Worm (Caenorhabditis elegans) whole organism, L2 larva: ENCODE measurements around the gene arp-11.

Experiments used
- C34F6.9 ChIP-seq: fragments of 150-350 bp; optimal IDR thresholded peaks from 2 replicates; lab custom pipeline; 2014; ENCODE audit warnings: missing biosample characterization, missing genetic modification characterization
- F13H6.1 ChIP-seq: sonication (generic microtip); optimal IDR thresholded peaks from 2 replicates; lab custom pipeline; 2016; ENCODE audit warnings: missing genetic modification characterization, missing compliant biosample characterization
- Y55F3AM.14 ChIP-seq: fragments of 200-800 bp; sonication (Bioruptor generic); optimal IDR thresholded peaks from 2 replicates; lab custom pipeline; 2018; ENCODE audit warnings: mild to moderate bottlenecking, missing genetic modification characterization, missing compliant biosample characterization
- ZK546.5 ChIP-seq: sonication (generic microtip); optimal IDR thresholded peaks from 2 replicates; lab custom pipeline; 2017; ENCODE audit warnings: missing biosample characterization, missing genetic modification characterization
- alr-1 ChIP-seq: fragments of 150-350 bp; optimal IDR thresholded peaks from 2 replicates; lab custom pipeline; 2014; ENCODE audit warnings: missing biosample characterization, missing genetic modification characterization
- aly-2 ChIP-seq: fragments of 150-350 bp; optimal IDR thresholded peaks from 2 replicates; lab custom pipeline; 2014; ENCODE audit warnings: missing biosample characterization, missing genetic modification characterization
- ama-1 ChIP-seq: fragments of 150-350 bp; optimal IDR thresholded peaks from 2 replicates; lab custom pipeline; 2018; ENCODE audit warnings: inconsistent platforms
- ceh-16 ChIP-seq: fragments of 150-350 bp; optimal IDR thresholded peaks from 2 replicates; lab custom pipeline; 2014; ENCODE audit warnings: missing biosample characterization, missing genetic modification characterization
- ceh-82 ChIP-seq: fragments of 150-350 bp; optimal IDR thresholded peaks from 2 replicates; lab custom pipeline; 2014; ENCODE audit warnings: missing biosample characterization, missing genetic modification characterization
- dmd-4 ChIP-seq: sonication (generic microtip); optimal IDR thresholded peaks from 2 replicates; lab custom pipeline; 2017; ENCODE audit warnings: missing biosample characterization, missing genetic modification characterization
- elt-1 ChIP-seq: fragments of 150-350 bp; optimal IDR thresholded peaks from 2 replicates; lab custom pipeline; 2014; ENCODE audit warnings: missing biosample characterization, missing genetic modification characterization
- fos-1 ChIP-seq: fragments of 150-350 bp; optimal IDR thresholded peaks from 2 replicates; lab custom pipeline; 2014; ENCODE audit warnings: missing biosample characterization, missing genetic modification characterization
- gmeb-1 ChIP-seq: fragments of 150-350 bp; optimal IDR thresholded peaks from 2 replicates; lab custom pipeline; 2014; ENCODE audit warnings: missing biosample characterization, missing genetic modification characterization
- lin-11 ChIP-seq: fragments of 150-350 bp; sonication (generic microtip); optimal IDR thresholded peaks from 2 replicates; lab custom pipeline; 2014; ENCODE audit warnings: missing biosample characterization, missing genetic modification characterization, inconsistent platforms, mixed read lengths
- lin-13 ChIP-seq: fragments of 150-350 bp; optimal IDR thresholded peaks from 2 replicates; lab custom pipeline; 2014; ENCODE audit warnings: missing biosample characterization, missing genetic modification reagents, missing genetic modification characterization
- lsy-2 ChIP-seq, 2 experiments: fragments of 150-350 bp in 1 of 2; sonication (generic microtip) in 1 of 2; optimal IDR thresholded peaks; 2 replicates each; lab custom pipeline; 2014 to 2017; ENCODE audit warnings: missing biosample characterization in 2 of 2, missing genetic modification characterization in 2 of 2
- mab-5 ChIP-seq: fragments of 150-350 bp; optimal IDR thresholded peaks from 2 replicates; lab custom pipeline; 2014; ENCODE audit warnings: missing biosample characterization, missing genetic modification characterization
- mbf-1 ChIP-seq: sonication (generic microtip); optimal IDR thresholded peaks from 2 replicates; lab custom pipeline; 2017; ENCODE audit warnings: missing biosample characterization, missing genetic modification characterization
- mdl-1 ChIP-seq, 2 experiments: fragments of 150-350 bp in 1 of 2; sonication (generic microtip) in 1 of 2; optimal IDR thresholded peaks; 2 replicates each; lab custom pipeline; 2017; ENCODE audit warnings: missing biosample characterization in 2 of 2, missing genetic modification characterization in 2 of 2
- nhr-10 ChIP-seq: sonication (generic microtip); optimal IDR thresholded peaks from 2 replicates; lab custom pipeline; 2017; ENCODE audit warnings: missing biosample characterization, missing genetic modification characterization
- nhr-12 ChIP-seq: fragments of 150-350 bp; optimal IDR thresholded peaks from 2 replicates; lab custom pipeline; 2014; ENCODE audit warnings: missing biosample characterization, missing genetic modification characterization
- nhr-129 ChIP-seq: fragments of 150-350 bp; optimal IDR thresholded peaks from 2 replicates; lab custom pipeline; 2014; ENCODE audit warnings: missing biosample characterization, missing genetic modification characterization
- nhr-237 ChIP-seq: fragments of 150-350 bp; optimal IDR thresholded peaks from 2 replicates; lab custom pipeline; 2014; ENCODE audit warnings: missing biosample characterization, missing genetic modification characterization
- nhr-77 ChIP-seq: fragments of 150-350 bp; optimal IDR thresholded peaks from 2 replicates; lab custom pipeline; 2014; ENCODE audit warnings: missing biosample characterization, missing genetic modification characterization
- peb-1 ChIP-seq: fragments of 150-350 bp; optimal IDR thresholded peaks from 2 replicates; lab custom pipeline; 2014; ENCODE audit warnings: missing biosample characterization, missing genetic modification characterization
- skn-1 ChIP-seq: sonication (generic microtip); optimal IDR thresholded peaks from 2 replicates; lab custom pipeline; 2017; ENCODE audit warnings: missing biosample characterization, missing genetic modification characterization
- sma-3 ChIP-seq: sonication (generic microtip); optimal IDR thresholded peaks from 2 replicates; lab custom pipeline; 2016; ENCODE audit warnings: missing genetic modification reagents, missing genetic modification characterization, missing compliant biosample characterization
- snpc-4 ChIP-seq: fragments of 150-350 bp; optimal IDR thresholded peaks from 2 replicates; lab custom pipeline; 2014; ENCODE audit warnings: missing biosample characterization, missing genetic modification characterization
- unc-39 ChIP-seq: fragments of 150-350 bp; optimal IDR thresholded peaks from 2 replicates; lab custom pipeline; 2014; ENCODE audit warnings: missing biosample characterization, missing genetic modification characterization
- unc-55 ChIP-seq: fragments of 150-350 bp; sonication (generic microtip); optimal IDR thresholded peaks from 3 replicates; lab custom pipeline; 2014; ENCODE audit warnings: missing biosample characterization, missing genetic modification reagents, missing genetic modification characterization
- unc-62 ChIP-seq: fragments of 150-350 bp; optimal IDR thresholded peaks from 2 replicates; lab custom pipeline; 2014; ENCODE audit warnings: missing biosample characterization, missing genetic modification reagents, missing genetic modification characterization
- ztf-1 ChIP-seq: fragments of 200-800 bp; sonication (Bioruptor generic); conservative IDR thresholded peaks from 2 replicates; pipeline ENCODE4 v1.3.6; 2022; ENCODE audit warnings: missing genetic modification characterization, missing compliant biosample characterization
- ztf-11 ChIP-seq: sonication (generic microtip); optimal IDR thresholded peaks from 2 replicates; lab custom pipeline; 2017; ENCODE audit warnings: missing biosample characterization, missing genetic modification characterization
- ztf-4 ChIP-seq: fragments of 150-350 bp; optimal IDR thresholded peaks from 2 replicates; lab custom pipeline; 2014; ENCODE audit warnings: missing biosample characterization, missing genetic modification characterization

arp-11 gene

ce11 chrIV:7870451-7870850, 31.6 kb downstream of the arp-11 start, which contains the start of gene T06C10.3:
Gene T06C10.3 (plus strand): TSS chrIV:7870751.
- TF ChIP-seq peb-1 (tag; lab: Kevin White, UChicago) (no peak), skn-1 (tag; lab: Kevin White, UChicago) (no peak), fos-1 (no peak), snpc-4 (tag; lab: Kevin White, UChicago) (no peak), Y55F3AM.14 (GFP tag; lab: Kevin White, UChicago) (no peak), alr-1 (tag; lab: Kevin White, UChicago) (no peak), mbf-1 (tag; lab: Kevin White, UChicago) (no peak), unc-55 (no peak), ztf-11 (tag; lab: Kevin White, UChicago) (no peak)

- TF ChIP-seq ama-1 (no peak), aly-2 (tag; lab: Kevin White, UChicago) (no peak), dmd-4 (tag; lab: Kevin White, UChicago) (no peak), mbf-1 (tag; lab: Kevin White, UChicago) (no peak), unc-55 (no peak), nhr-12 (tag; lab: Kevin White, UChicago) (no peak), Y55F3AM.14 (GFP tag; lab: Kevin White, UChicago) (no peak), peb-1 (tag; lab: Kevin White, UChicago) (no peak), elt-1 (tag; lab: Kevin White, UChicago) (no peak), nhr-237 (tag; lab: Kevin White, UChicago) (no peak), mdl-1 (tag; optimal IDR thresholded peaks at IDR 0.05; lab: Kevin White, UChicago) (no peak), lsy-2 (tag; optimal IDR thresholded peaks at IDR 0.05; lab: Kevin White, UChicago) (no peak), ztf-4 (tag; lab: Kevin White, UChicago) (no peak), lin-13 (GFP tag; lab: Kevin White, UChicago) (no peak), nhr-129 (tag; lab: Kevin White, UChicago) (no peak), lin-11 (tag; lab: Kevin White, UChicago) (no peak), sma-3 (GFP tag; lab: Kevin White, UChicago) (no peak)
Observed at ce11 chrIV:7868607-7869006, 33.5 kb downstream of the arp-11 start, which contains the start of gene flp-10. Gene flp-10 (plus strand): TSS chrIV:7868907.

- TF ChIP-seq nhr-237 (tag; lab: Kevin White, UChicago) = no peak
- no peak for TF ChIP-seq mab-5
- TF ChIP-seq nhr-129 (tag; lab: Kevin White, UChicago) = no peak
- no peak for TF ChIP-seq C34F6.9 (tag; lab: Kevin White, UChicago)
- TF ChIP-seq ceh-16 (tag; lab: Kevin White, UChicago) = no peak
- TF ChIP-seq unc-62 = no peak
- TF ChIP-seq nhr-10 (tag; lab: Kevin White, UChicago) = no peak
- TF ChIP-seq, all 48 proteins: peak for 0
Observed at ce11 chrIV:7851291-7851690, 50.8 kb downstream of the arp-11 start.

- TF ChIP-seq lsy-2 (tag; optimal IDR thresholded peaks at IDR 0.05; lab: Kevin White, UChicago) = no peak
- TF ChIP-seq unc-62 = no peak
- no peak for TF ChIP-seq ztf-1
- TF ChIP-seq lin-13 (GFP tag; lab: Kevin White, UChicago) = no peak
- no peak for TF ChIP-seq unc-39 (tag; lab: Kevin White, UChicago)
- TF ChIP-seq nhr-237 (tag; lab: Kevin White, UChicago) = no peak
- TF ChIP-seq peb-1 (tag; lab: Kevin White, UChicago) = no peak
- no peak for TF ChIP-seq F13H6.1 (tag; lab: Kevin White, UChicago)
- no peak for TF ChIP-seq ZK546.5 (tag; lab: Kevin White, UChicago)
- no peak for TF ChIP-seq nhr-77 (tag; lab: Kevin White, UChicago)
- TF ChIP-seq ceh-82 (tag; lab: Kevin White, UChicago) = no peak
- TF ChIP-seq ceh-16 (tag; lab: Kevin White, UChicago) = no peak
- TF ChIP-seq gmeb-1 (tag; lab: Kevin White, UChicago) = no peak
Observed at ce11 chrIV:7850329-7850728, 51.7 kb downstream of the arp-11 start.
